Fruit fly (Drosophila melanogaster) whole organism, embryonic: Measurements from ENCODE around the gene CG3815.

Source experiments
- CG13123 ChIP-seq: fragments of 200-800 bp; sonication (Bioruptor generic); optimal IDR thresholded peaks from 2 replicates; lab custom pipeline; 2016; ENCODE audit warnings: missing biosample characterization, missing genetic modification characterization
- CG3726 ChIP-seq: fragments of 200-800 bp; sonication (Bioruptor generic); IDR thresholded peaks from 3 replicates; pipeline ENCODE4, ENCODE4 v1.3.6; 2022; ENCODE audit warnings: missing biosample characterization, missing genetic modification characterization
- CG6654 ChIP-seq: fragments of 200-800 bp; sonication (Bioruptor generic); optimal IDR thresholded peaks from 2 replicates; lab custom pipeline; 2017; ENCODE audit warnings: missing biosample characterization, mild to moderate bottlenecking, missing genetic modification characterization
- pros ChIP-seq: fragments of 200-800 bp; sonication (Bioruptor generic); optimal IDR thresholded peaks from 3 replicates; lab custom pipeline; 2019; ENCODE audit warnings: missing biosample characterization, mild to moderate bottlenecking, missing genetic modification characterization, moderate library complexity

DNA sequence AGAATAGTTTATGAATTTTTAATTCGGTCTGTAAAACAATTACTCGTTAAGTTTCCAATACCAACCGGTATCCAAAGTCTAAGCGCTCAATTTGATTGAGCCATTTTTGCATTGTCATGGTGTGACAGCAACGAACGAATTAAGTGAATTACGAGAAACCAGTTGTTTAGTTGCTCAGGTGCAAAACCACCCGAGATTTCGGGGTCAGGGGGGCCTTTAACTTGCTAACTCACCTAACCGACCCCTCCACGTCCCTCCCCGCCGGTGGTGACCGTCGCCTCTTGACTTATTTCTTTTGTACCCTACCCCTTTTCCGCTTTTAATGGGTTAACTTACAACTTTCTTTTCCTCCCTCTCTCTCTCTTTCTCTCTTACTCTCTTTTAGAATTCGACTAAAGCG is 46.5 kb downstream of the CG3815 start:
- TF ChIP-seq pros (GFP tag; lab: Kevin White, UChicago), result no peak
- no peak for TF ChIP-seq CG13123 (GFP tag; lab: Kevin White, UChicago)
- TF ChIP-seq CG6654 (GFP tag; lab: Kevin White, UChicago), result no peak
- no peak for TF ChIP-seq CG3726 (GFP tag; lab: Robert Waterston, UW)
